Fruit fly (Drosophila melanogaster): Measurements from ENCODE around the gene Mpv17.
A peak's percentile ranks its signal among the peaks of the same experiment; 100 is the strongest.

The Mpv17 gene

DNA sequence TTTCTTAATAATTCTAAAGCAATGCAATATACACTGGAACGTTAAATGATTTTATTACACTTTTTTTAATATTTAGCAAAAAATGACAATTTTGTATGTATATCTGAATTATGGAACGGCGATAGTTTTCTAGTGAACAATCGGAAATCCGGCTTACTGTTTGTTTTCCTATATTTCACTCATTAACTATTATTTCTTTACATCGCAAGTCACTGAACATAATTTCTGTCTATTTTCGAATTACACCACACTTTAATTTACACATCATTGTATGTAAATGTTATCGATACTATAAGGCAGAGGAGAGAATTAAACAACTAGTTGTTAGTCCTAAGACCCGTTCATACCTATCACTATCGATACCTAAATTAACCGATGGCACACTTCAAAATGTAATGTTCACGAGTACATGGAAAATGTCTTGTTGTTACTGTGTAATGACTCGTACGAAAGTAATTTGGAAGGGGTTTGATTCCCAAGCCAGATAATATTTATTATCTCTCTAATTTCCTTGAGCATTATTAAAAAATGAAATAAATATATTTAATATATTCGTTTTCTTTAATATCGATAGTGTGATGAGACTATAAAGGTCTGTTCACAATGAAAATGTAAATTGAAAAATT, 2.2 kb downstream of the Mpv17 start, which contains the start of gene PlexA (continued):
- peak; percentile 95 for TF ChIP-seq CG7839 (tag; optimal IDR thresholded peaks at IDR 0.05)
- TF ChIP-seq Rfx (GFP tag; IDR thresholded peaks at IDR 0.05): peak; percentile 97
- no peak for TF ChIP-seq hkb (optimal IDR thresholded peaks at IDR 0.05)
- peak; percentile 81 for TF ChIP-seq hkb (GFP tag; IDR thresholded peaks at IDR 0.05)
- peak; percentile 80 for TF ChIP-seq CG2120 (GFP tag; optimal IDR thresholded peaks at IDR 0.05)
- TF ChIP-seq CG18619 (GFP tag; optimal IDR thresholded peaks at IDR 0.05): peak; percentile 71
- TF ChIP-seq CG2116 (GFP tag; optimal IDR thresholded peaks at IDR 0.05): peak; percentile 72
- TF ChIP-seq crol (GFP tag; IDR thresholded peaks at IDR 0.05): no peak
- TF ChIP-seq kay (GFP tag; optimal IDR thresholded peaks at IDR 0.05): peak; percentile 58
- peak; percentile 97 for TF ChIP-seq CG32532 (GFP tag; IDR thresholded peaks at IDR 0.05)
- TF ChIP-seq CG14667 (GFP tag; IDR thresholded peaks at IDR 0.05): peak; percentile 96
- peak; percentile 35 for TF ChIP-seq Nf-YB (GFP tag; optimal IDR thresholded peaks at IDR 0.05)
- peak; percentile 95 for TF ChIP-seq Dbx (GFP tag; IDR thresholded peaks at IDR 0.05)
- peak; percentile 46 for TF ChIP-seq CG12104 (GFP tag; optimal IDR thresholded peaks at IDR 0.05)
- peak; percentile 83 for TF ChIP-seq CG18262 (tag; optimal IDR thresholded peaks at IDR 0.05)
- peak; percentile 93 for TF ChIP-seq CG1602 (GFP tag; optimal IDR thresholded peaks at IDR 0.05)
- no peak for TF ChIP-seq Dp (GFP tag; optimal IDR thresholded peaks at IDR 0.05)
- TF ChIP-seq usp (GFP tag; optimal IDR thresholded peaks at IDR 0.05): no peak
- TF ChIP-seq CG3838 (GFP tag; optimal IDR thresholded peaks at IDR 0.05): no peak
- peak; percentile 57 for TF ChIP-seq CrebB (tag; optimal IDR thresholded peaks at IDR 0.05)
- peak; percentile 67 for TF ChIP-seq nerfin-1 (tag; optimal IDR thresholded peaks at IDR 0.05)
- peak; percentile 65; the same call in 1 of the 2 replicates for TF ChIP-seq Adf1 (GFP tag; IDR thresholded peaks at IDR 0.05)
- TF ChIP-seq cwo (GFP tag; optimal IDR thresholded peaks at IDR 0.05): peak; percentile 35
- peak; percentile 91 for TF ChIP-seq C15 (GFP tag; IDR thresholded peaks at IDR 0.05)
- TF ChIP-seq tin (GFP tag; optimal IDR thresholded peaks at IDR 0.05): peak; percentile 84
- TF ChIP-seq sob (GFP tag; IDR thresholded peaks at IDR 0.05): peak; percentile 94
- TF ChIP-seq chif (GFP tag; optimal IDR thresholded peaks at IDR 0.05): peak; percentile 11 to 71
- peak; percentile 94 for TF ChIP-seq tgo (GFP tag; IDR thresholded peaks at IDR 0.05)
- TF ChIP-seq CG13424 (tag; optimal IDR thresholded peaks at IDR 0.05): peak; percentile 85
- TF ChIP-seq Hr3 (GFP tag; optimal IDR thresholded peaks at IDR 0.05): peak; percentile 93
- TF ChIP-seq CG15601 (tag; optimal IDR thresholded peaks at IDR 0.05): peak; percentile 77
- TF ChIP-seq Bdp1 (GFP tag; optimal IDR thresholded peaks at IDR 0.05): peak; percentile 47
- TF ChIP-seq btn (GFP tag; optimal IDR thresholded peaks at IDR 0.05): no peak
- peak; percentile 91 for TF ChIP-seq Fer3 (tag; optimal IDR thresholded peaks at IDR 0.05)
- peak; percentile 67 for TF ChIP-seq bbx (GFP tag; IDR thresholded peaks at IDR 0.05; ENCODE audit: partially characterized antibody)
- TF ChIP-seq CG3163 (GFP tag; optimal IDR thresholded peaks at IDR 0.05): peak; percentile 7
- TF ChIP-seq CG15514 (GFP tag; optimal IDR thresholded peaks at IDR 0.05): peak; percentile 81
- peak; percentile 78 for TF ChIP-seq CG17385 (GFP tag; optimal IDR thresholded peaks at IDR 0.05)
- peak; percentile 93 for TF ChIP-seq dmrt11E (tag; optimal IDR thresholded peaks at IDR 0.05)
- TF ChIP-seq croc (GFP tag; conservative IDR thresholded peaks at IDR 0.05): peak; percentile 90
- no peak for TF ChIP-seq ftz-f1 (GFP tag; optimal IDR thresholded peaks at IDR 0.05)
- no peak for TF ChIP-seq Dad (GFP tag; optimal IDR thresholded peaks at IDR 0.05)
- TF ChIP-seq CG13123 (GFP tag; optimal IDR thresholded peaks at IDR 0.05): peak; percentile 26
- TF ChIP-seq CG8281 (tag; optimal IDR thresholded peaks at IDR 0.05): peak; percentile 65
- TF ChIP-seq Doc3 (GFP tag; IDR thresholded peaks at IDR 0.05; ENCODE audit: partially characterized antibody): peak; percentile 55
- TF ChIP-seq CG9797 (GFP tag; optimal IDR thresholded peaks at IDR 0.05): no peak
- peak; percentile 62 for TF ChIP-seq CG10462 (GFP tag; optimal IDR thresholded peaks at IDR 0.05)
- TF ChIP-seq Sry-δ (GFP tag; optimal IDR thresholded peaks at IDR 0.05): peak; percentile 80
- TF ChIP-seq CG17612 (GFP tag; IDR thresholded peaks at IDR 0.05): peak; percentile 79
- TF ChIP-seq CG14441 (GFP tag; IDR thresholded peaks at IDR 0.05): peak; percentile 96
- no peak for TF ChIP-seq en (GFP tag; optimal IDR thresholded peaks at IDR 0.05)
